Worm (Caenorhabditis elegans): ENCODE results near the gene Y79H2A.2.

The Y79H2A.2 gene

ce11 chrIII:11981539-11981938 is 49.0 kb downstream of the Y79H2A.2 start (continued):
- TF ChIP-seq tbx-2 (tag; optimal IDR thresholded peaks at IDR 0.05) (no peak), ceh-90 (tag; optimal IDR thresholded peaks at IDR 0.05) (no peak), nhr-71 (tag; optimal IDR thresholded peaks at IDR 0.05) (no peak), hpl-2 (GFP tag; optimal IDR thresholded peaks at IDR 0.05) (no peak), nhr-20 (tag; optimal IDR thresholded peaks at IDR 0.05) (no peak), nhr-12 (tag; optimal IDR thresholded peaks at IDR 0.05) (no peak), ztf-4 (tag; optimal IDR thresholded peaks at IDR 0.05) (no peak), blmp-1 (tag; optimal IDR thresholded peaks at IDR 0.05) (no peak), rnt-1 (tag; optimal IDR thresholded peaks at IDR 0.05) (no peak), ztf-11 (tag; optimal IDR thresholded peaks at IDR 0.05) (no peak), pax-3 (tag; optimal IDR thresholded peaks at IDR 0.05) (no peak), egl-27 (tag; optimal IDR thresholded peaks at IDR 0.05) (no peak), unc-86 (tag; optimal IDR thresholded peaks at IDR 0.05) (no peak), snpc-4 (tag; optimal IDR thresholded peaks at IDR 0.05) (no peak), xbp-1 (tag; optimal IDR thresholded peaks at IDR 0.05) (peak; percentile 7), alr-1 (tag; optimal IDR thresholded peaks at IDR 0.05; ENCODE audit: borderline replicate concordance) (no peak), ces-1 (GFP tag; optimal IDR thresholded peaks at IDR 0.05) (no peak), egl-13 (tag; optimal IDR thresholded peaks at IDR 0.05) (no peak), hlh-17 (GFP tag; optimal IDR thresholded peaks at IDR 0.05; ENCODE audit: borderline replicate concordance) (no peak), sup-37 (GFP tag; optimal IDR thresholded peaks at IDR 0.05) (no peak), pag-3 (tag; optimal IDR thresholded peaks at IDR 0.05; ENCODE audit: borderline replicate concordance, insufficient read depth) (peak; percentile 67), nhr-47 (tag; optimal IDR thresholded peaks at IDR 0.05) (peak; percentile 25), fkh-8 (tag; optimal IDR thresholded peaks at IDR 0.05) (peak; percentile 51), nhr-11 (tag; optimal IDR thresholded peaks at IDR 0.05) (no peak), unc-98 (GFP tag; IDR thresholded peaks at IDR 0.05) (no peak), sptf-1 (tag; optimal IDR thresholded peaks at IDR 0.05) (no peak), dpl-1 (GFP tag; optimal IDR thresholded peaks at IDR 0.05) (peak in 2 of 3 experiments; percentile 24 to 56), mep-1 (tag; optimal IDR thresholded peaks at IDR 0.05) (peak; percentile 32), Y116A8C.19 (tag; optimal IDR thresholded peaks at IDR 0.05; ENCODE audit: borderline replicate concordance) (no peak), lin-14 (GFP tag; optimal IDR thresholded peaks at IDR 0.05) (peak; percentile 91), lir-3 (tag; optimal IDR thresholded peaks at IDR 0.05; ENCODE audit: poor library complexity) (no peak), elt-3 (tag; optimal IDR thresholded peaks at IDR 0.05) (no peak), irx-1 (tag; optimal IDR thresholded peaks at IDR 0.05) (no peak), snu-23 (GFP tag; optimal IDR thresholded peaks at IDR 0.05) (peak; percentile 43), hlh-4 (tag; optimal IDR thresholded peaks at IDR 0.05) (no peak), C34B4.2 (tag; optimal IDR thresholded peaks at IDR 0.05) (no peak), swsn-7 (tag; optimal IDR thresholded peaks at IDR 0.05) (no peak), mdl-1 (tag; optimal IDR thresholded peaks at IDR 0.05) (peak in 1 of 2 experiments; percentile 56), nhr-84 (tag; optimal IDR thresholded peaks at IDR 0.05) (no peak), nhr-77 (tag; optimal IDR thresholded peaks at IDR 0.05) (no peak), sox-4 (tag; optimal IDR thresholded peaks at IDR 0.05) (no peak), lin-15B (tag; optimal IDR thresholded peaks at IDR 0.05) (peak; percentile 44), efl-1 (optimal IDR thresholded peaks at IDR 0.05) (peak; percentile 26 to 52), efl-1 (GFP tag; optimal IDR thresholded peaks at IDR 0.05 in 1 of 2) (peak in 1 of 2 experiments; percentile 18)

ce11 chrIII:11980743-11981142 is 49.8 kb downstream of the Y79H2A.2 start:
- TF ChIP-seq C04F5.9 (tag; optimal IDR thresholded peaks at IDR 0.05) (no peak), nhr-90 (tag; optimal IDR thresholded peaks at IDR 0.05; ENCODE audit: poor library complexity) (no peak), unc-86 (tag; optimal IDR thresholded peaks at IDR 0.05) (no peak), snu-23 (GFP tag; optimal IDR thresholded peaks at IDR 0.05) (no peak), ztf-11 (tag; optimal IDR thresholded peaks at IDR 0.05) (no peak), nhr-85 (tag) (no peak), sptf-1 (tag; optimal IDR thresholded peaks at IDR 0.05) (no peak), nhr-20 (tag; optimal IDR thresholded peaks at IDR 0.05) (no peak), ceh-63 (GFP tag; optimal IDR thresholded peaks at IDR 0.05) (no peak), xbp-1 (tag; optimal IDR thresholded peaks at IDR 0.05) (no peak), nhr-12 (tag; optimal IDR thresholded peaks at IDR 0.05) (no peak), ceh-8 (GFP tag; optimal IDR thresholded peaks at IDR 0.05) (no peak), vab-15 (tag; optimal IDR thresholded peaks at IDR 0.05) (no peak), fkh-8 (tag; optimal IDR thresholded peaks at IDR 0.05) (no peak)
